Worm (Caenorhabditis elegans): ENCODE measurements around the gene T04C9.2.

Gene T04C9.2

DNA sequence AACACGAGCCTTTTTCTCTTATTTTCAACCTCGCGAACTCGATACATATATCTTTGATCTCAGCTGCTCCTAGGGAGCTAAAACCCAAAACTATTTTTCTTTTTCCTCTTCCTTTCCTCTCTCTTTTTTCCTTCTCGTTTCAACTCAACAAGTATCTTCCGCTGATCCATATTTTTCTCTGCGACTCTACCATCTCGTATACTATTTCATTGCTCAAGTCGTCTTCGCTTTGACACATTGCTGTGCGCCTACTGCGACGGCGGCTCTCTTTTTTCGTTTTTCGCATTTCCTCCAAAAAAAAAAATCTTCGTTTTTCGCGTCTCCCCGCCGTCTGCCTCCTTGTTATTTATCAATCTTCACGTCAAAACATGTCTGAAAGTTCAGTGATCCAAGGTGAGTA, 41.9 kb upstream of the T04C9.2 start:
- TF ChIP-seq snu-23 (GFP tag; optimal IDR thresholded peaks at IDR 0.05) (peak; percentile 17), nhr-28 (tag; optimal IDR thresholded peaks at IDR 0.05) (no peak), rnt-1 (tag; optimal IDR thresholded peaks at IDR 0.05) (peak; percentile 61), nhr-90 (tag; optimal IDR thresholded peaks at IDR 0.05; ENCODE audit: poor library complexity) (no peak), fos-1 (tag; optimal IDR thresholded peaks at IDR 0.05) (no peak), nhr-76 (tag; optimal IDR thresholded peaks at IDR 0.05) (no peak), pax-3 (tag; optimal IDR thresholded peaks at IDR 0.05) (no peak), vab-15 (tag; optimal IDR thresholded peaks at IDR 0.05) (no peak), sox-4 (tag; optimal IDR thresholded peaks at IDR 0.05) (no peak), mep-1 (tag; optimal IDR thresholded peaks at IDR 0.05) (no peak), egl-27 (tag; optimal IDR thresholded peaks at IDR 0.05) (no peak), aly-2 (tag; optimal IDR thresholded peaks at IDR 0.05) (no peak), swsn-7 (tag; optimal IDR thresholded peaks at IDR 0.05) (peak; percentile 37), efl-1 (optimal IDR thresholded peaks at IDR 0.05) (peak; percentile 21 to 33), efl-1 (GFP tag; optimal IDR thresholded peaks at IDR 0.05 in 1 of 2) (peak in 1 of 2 experiments; percentile 86), lin-13 (GFP tag; optimal IDR thresholded peaks at IDR 0.05) (no peak), nhr-20 (tag; optimal IDR thresholded peaks at IDR 0.05) (no peak), zip-4 (GFP tag; optimal IDR thresholded peaks at IDR 0.05) (no peak), aha-1 (tag; optimal IDR thresholded peaks at IDR 0.05) (no peak), ztf-4 (tag; optimal IDR thresholded peaks at IDR 0.05) (no peak), nhr-85 (tag) (no peak), hpl-2 (GFP tag; optimal IDR thresholded peaks at IDR 0.05) (no peak), ama-1 (optimal IDR thresholded peaks at IDR 0.05) (no peak), ceh-82 (tag; optimal IDR thresholded peaks at IDR 0.05) (peak in 2 of 3 experiments; percentile 12 to 50), lsy-2 (tag; optimal IDR thresholded peaks at IDR 0.05) (peak in 1 of 2 experiments; percentile 60), ceh-90 (tag; optimal IDR thresholded peaks at IDR 0.05) (no peak), fkh-8 (tag; optimal IDR thresholded peaks at IDR 0.05) (no peak), tbx-2 (tag; optimal IDR thresholded peaks at IDR 0.05) (no peak), jun-1 (tag; optimal IDR thresholded peaks at IDR 0.05) (no peak), hlh-4 (tag; optimal IDR thresholded peaks at IDR 0.05) (no peak), ces-1 (GFP tag; optimal IDR thresholded peaks at IDR 0.05) (no peak), ztf-11 (tag; optimal IDR thresholded peaks at IDR 0.05) (no peak), snpc-4 (tag; optimal IDR thresholded peaks at IDR 0.05) (no peak), ceh-88 (GFP tag; IDR thresholded peaks at IDR 0.05) (no peak), pqm-1 (tag; optimal IDR thresholded peaks at IDR 0.05) (no peak), lin-14 (GFP tag; optimal IDR thresholded peaks at IDR 0.05) (peak; percentile 87), irx-1 (tag; optimal IDR thresholded peaks at IDR 0.05) (no peak), zag-1 (tag; optimal IDR thresholded peaks at IDR 0.05) (no peak), unc-86 (tag; optimal IDR thresholded peaks at IDR 0.05) (no peak), dsc-1 (tag; optimal IDR thresholded peaks at IDR 0.05) (peak; percentile 22), ceh-63 (GFP tag; optimal IDR thresholded peaks at IDR 0.05) (no peak), mef-2 (tag; optimal IDR thresholded peaks at IDR 0.05) (no peak), Y116A8C.19 (tag; optimal IDR thresholded peaks at IDR 0.05; ENCODE audit: borderline replicate concordance) (no peak), nhr-77 (tag; optimal IDR thresholded peaks at IDR 0.05) (no peak), grh-1 (GFP tag; IDR thresholded peaks at IDR 0.05) (no peak), alr-1 (tag; optimal IDR thresholded peaks at IDR 0.05; ENCODE audit: borderline replicate concordance) (no peak), unc-62 (GFP tag; optimal IDR thresholded peaks at IDR 0.05) (no peak), lir-3 (tag; optimal IDR thresholded peaks at IDR 0.05; ENCODE audit: poor library complexity) (no peak), nhr-12 (tag; optimal IDR thresholded peaks at IDR 0.05) (no peak), lin-15B (tag; optimal IDR thresholded peaks at IDR 0.05) (no peak), nhr-19 (GFP tag; conservative IDR thresholded peaks at IDR 0.05) (peak; percentile 66), C04F5.9 (tag; optimal IDR thresholded peaks at IDR 0.05) (no peak), efl-3 (GFP tag; optimal IDR thresholded peaks at IDR 0.05) (no peak), unc-98 (GFP tag; IDR thresholded peaks at IDR 0.05) (no peak), lin-39 (tag; optimal IDR thresholded peaks at IDR 0.05) (no peak)
